Fruit fly (Drosophila melanogaster): ENCODE data around the gene CG14022.

dm6 chr2L:5299628-5299986 is 29.1 kb downstream of the CG14022 start:
- TF ChIP-seq CTCF (optimal IDR thresholded peaks at IDR 0.05) (no peak), CG8478 (optimal IDR thresholded peaks at IDR 0.05) (no peak)
